Worm (Caenorhabditis elegans) whole organism, mixed stage, embryonic: ENCODE data around the gene W10G6.6.

Experiments
- M03D4.4 ChIP-seq: sonication (generic microtip); optimal IDR thresholded peaks from 2 replicates; lab custom pipeline; 2017; ENCODE audit warnings: mild to moderate bottlenecking, missing genetic modification characterization, missing compliant biosample characterization
- bed-3 ChIP-seq: fragments of 200-800 bp; sonication (Bioruptor generic); optimal IDR thresholded peaks from 3 replicates; lab custom pipeline; 2018; ENCODE audit warnings: mild to moderate bottlenecking, missing genetic modification characterization, moderate library complexity, missing compliant biosample characterization
- blmp-1 ChIP-seq: fragments of 150-350 bp; optimal IDR thresholded peaks from 2 replicates; lab custom pipeline; 2014; ENCODE audit warnings: missing biosample characterization, missing genetic modification characterization
- ceh-39 ChIP-seq: fragments of 150-350 bp; optimal IDR thresholded peaks from 2 replicates; lab custom pipeline; 2014; ENCODE audit warnings: missing biosample characterization, missing genetic modification characterization
- ceh-43 ChIP-seq: fragments of 200-800 bp; sonication (Bioruptor generic); optimal IDR thresholded peaks from 2 replicates; lab custom pipeline; 2018; ENCODE audit warnings: mild to moderate bottlenecking, missing genetic modification characterization, moderate library complexity, missing compliant biosample characterization
- ceh-83 ChIP-seq: fragments of 200-800 bp; sonication (Bioruptor generic); optimal IDR thresholded peaks from 2 replicates; lab custom pipeline; 2018; ENCODE audit warnings: mild to moderate bottlenecking, missing genetic modification characterization, missing compliant biosample characterization
- ces-1 ChIP-seq: fragments of 150-350 bp; optimal IDR thresholded peaks from 2 replicates; lab custom pipeline; 2014; ENCODE audit warnings: missing biosample characterization, missing genetic modification reagents, missing genetic modification characterization
- cnd-1 ChIP-seq: fragments of 200-800 bp; sonication (Bioruptor generic); optimal IDR thresholded peaks from 2 replicates; lab custom pipeline; 2018; ENCODE audit warnings: mild to moderate bottlenecking, missing genetic modification characterization, missing compliant biosample characterization
- drap-1 ChIP-seq: fragments of 200-800 bp; sonication (Bioruptor generic); optimal IDR thresholded peaks from 3 replicates; lab custom pipeline; 2018; ENCODE audit warnings: mild to moderate bottlenecking, missing genetic modification characterization, missing compliant biosample characterization
- elt-3 ChIP-seq: fragments of 150-350 bp; optimal IDR thresholded peaks from 2 replicates; lab custom pipeline; 2014; ENCODE audit warnings: missing biosample characterization, missing genetic modification characterization
- flh-1 ChIP-seq: fragments of 200-800 bp; sonication (Bioruptor generic); optimal IDR thresholded peaks from 2 replicates; lab custom pipeline; 2018; ENCODE audit warnings: mild to moderate bottlenecking, missing genetic modification characterization, moderate library complexity, missing compliant biosample characterization
- lin-13 ChIP-seq: fragments of 150-350 bp; optimal IDR thresholded peaks from 2 replicates; lab custom pipeline; 2014; ENCODE audit warnings: missing biosample characterization, missing genetic modification characterization
- lin-32 ChIP-seq: fragments of 200-800 bp; sonication (Bioruptor generic); optimal IDR thresholded peaks from 2 replicates; lab custom pipeline; 2018; ENCODE audit warnings: mild to moderate bottlenecking, missing genetic modification characterization, missing compliant biosample characterization
- lsy-2 ChIP-seq: fragments of 150-350 bp; optimal IDR thresholded peaks from 2 replicates; lab custom pipeline; 2014; ENCODE audit warnings: missing biosample characterization, missing genetic modification characterization
- mab-5 ChIP-seq: fragments of 150-350 bp; optimal IDR thresholded peaks from 2 replicates; lab custom pipeline; 2014; ENCODE audit warnings: missing biosample characterization, missing genetic modification characterization
- mep-1 ChIP-seq: fragments of 150-350 bp; optimal IDR thresholded peaks from 2 replicates; lab custom pipeline; 2017; ENCODE audit warnings: missing biosample characterization, missing genetic modification reagents, missing genetic modification characterization, inconsistent platforms
- mls-2 ChIP-seq: sonication (generic microtip); optimal IDR thresholded peaks from 2 replicates; lab custom pipeline; 2016; ENCODE audit warnings: mild to moderate bottlenecking, missing genetic modification characterization, moderate library complexity, missing compliant biosample characterization
- nhr-12 ChIP-seq: fragments of 150-350 bp; optimal IDR thresholded peaks from 2 replicates; lab custom pipeline; 2014; ENCODE audit warnings: missing biosample characterization, missing genetic modification characterization
- nhr-237 ChIP-seq: fragments of 150-350 bp; optimal IDR thresholded peaks from 2 replicates; lab custom pipeline; 2014; ENCODE audit warnings: missing biosample characterization, missing genetic modification characterization
- pha-4 ChIP-seq: fragments of 150-350 bp; optimal IDR thresholded peaks from 2 replicates; lab custom pipeline; 2018; ENCODE audit warnings: missing biosample characterization, missing genetic modification reagents, missing genetic modification characterization
- sem-2 ChIP-seq: fragments of 200-800 bp; sonication (Bioruptor generic); optimal IDR thresholded peaks from 2 replicates; lab custom pipeline; 2018; ENCODE audit warnings: mild to moderate bottlenecking, missing genetic modification characterization, missing compliant biosample characterization
- sptf-1 ChIP-seq: sonication (generic microtip); optimal IDR thresholded peaks from 2 replicates; lab custom pipeline; 2017; ENCODE audit warnings: mild to moderate bottlenecking, missing genetic modification characterization, moderate library complexity, missing compliant biosample characterization
- unc-120 ChIP-seq: sonication (generic microtip); optimal IDR thresholded peaks from 2 replicates; lab custom pipeline; 2017; ENCODE audit warnings: missing genetic modification characterization, missing compliant biosample characterization; ENCODE audit not compliant: poor library complexity, severe bottlenecking
- unc-39 ChIP-seq: fragments of 150-350 bp; optimal IDR thresholded peaks from 2 replicates; lab custom pipeline; 2014; ENCODE audit warnings: missing biosample characterization, missing genetic modification characterization
- unc-62 ChIP-seq: fragments of 150-350 bp; optimal IDR thresholded peaks from 2 replicates; lab custom pipeline; 2014; ENCODE audit warnings: missing biosample characterization, missing genetic modification reagents, missing genetic modification characterization
- ztf-11 ChIP-seq: fragments of 150-350 bp; optimal IDR thresholded peaks from 2 replicates; lab custom pipeline; 2014; ENCODE audit warnings: missing biosample characterization, missing genetic modification characterization

Gene W10G6.6

DNA sequence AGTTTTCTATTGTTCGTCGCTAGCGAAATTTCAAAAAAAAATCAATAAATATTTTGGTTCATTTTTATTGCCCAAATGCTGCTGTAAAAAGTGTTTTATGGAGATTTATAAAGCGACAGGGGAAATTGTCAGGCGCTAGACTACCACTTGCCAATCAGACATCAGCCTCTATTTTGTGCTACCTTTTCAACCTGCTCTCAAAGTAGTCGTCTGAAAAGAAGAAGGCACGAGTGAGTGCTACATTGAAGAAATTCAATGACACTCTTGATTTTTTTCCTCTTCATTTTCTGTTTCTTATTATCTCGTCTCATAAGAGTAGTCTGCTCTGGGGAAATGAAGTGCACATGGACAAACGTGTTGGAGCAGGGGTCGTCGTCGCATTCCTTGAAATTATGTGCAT, 44.7 kb downstream of the W10G6.6 start:
- TF ChIP-seq unc-120 (tag; lab: Kevin White, UChicago) (peak; percentile 33), mep-1 (peak; percentile 61), ces-1 (peak; percentile 71), nhr-237 (tag; lab: Kevin White, UChicago) (peak; percentile 84), unc-62 (GFP tag; lab: Kevin White, UChicago) (peak; percentile 10), lin-13 (tag; lab: Kevin White, UChicago) (no peak), lsy-2 (tag; lab: Kevin White, UChicago) (peak; percentile 21), M03D4.4 (tag; lab: Kevin White, UChicago) (no peak), ceh-39 (tag; lab: Kevin White, UChicago) (peak; percentile 27)

DNA sequence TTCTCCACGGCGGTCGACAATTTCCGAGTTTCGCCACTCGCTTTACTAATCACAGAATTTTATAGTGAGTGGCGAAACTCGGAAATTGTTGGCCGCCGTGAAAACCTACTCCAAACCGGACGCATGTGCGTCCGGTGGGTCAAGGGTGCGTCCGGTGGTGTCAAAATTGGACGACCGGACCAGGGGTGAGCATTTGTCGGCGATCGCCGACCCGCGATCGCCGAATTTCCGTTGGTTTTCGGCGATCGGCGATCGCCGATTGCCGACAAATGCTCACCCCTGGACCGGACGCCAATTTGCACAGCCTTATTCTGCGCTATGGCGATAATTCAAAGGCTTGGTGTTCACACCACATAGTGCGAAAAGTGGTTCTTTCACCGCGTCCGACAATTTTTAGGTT, 46.3 kb downstream of the W10G6.6 start:
- no peak for TF ChIP-seq pha-4 (tag; lab: Kevin White, UChicago)
- no peak for TF ChIP-seq ztf-11 (tag; lab: Kevin White, UChicago)
- TF ChIP-seq ceh-83 (GFP tag; lab: Kevin White, UChicago), result no peak
- no peak for TF ChIP-seq M03D4.4 (tag; lab: Kevin White, UChicago)
- no peak for TF ChIP-seq lin-13 (tag; lab: Kevin White, UChicago)
- no peak for TF ChIP-seq drap-1 (GFP tag; lab: Kevin White, UChicago)
- no peak for TF ChIP-seq blmp-1 (tag; lab: Kevin White, UChicago)
- TF ChIP-seq sem-2 (GFP tag; lab: Kevin White, UChicago), result no peak
- no peak for TF ChIP-seq ceh-39 (tag; lab: Kevin White, UChicago)
- TF ChIP-seq lin-32 (GFP tag; lab: Kevin White, UChicago), result no peak
- no peak for TF ChIP-seq unc-120 (tag; lab: Kevin White, UChicago)
- no peak for TF ChIP-seq ceh-43 (GFP tag; lab: Kevin White, UChicago)
- TF ChIP-seq mab-5 (tag; lab: Kevin White, UChicago), result no peak

DNA sequence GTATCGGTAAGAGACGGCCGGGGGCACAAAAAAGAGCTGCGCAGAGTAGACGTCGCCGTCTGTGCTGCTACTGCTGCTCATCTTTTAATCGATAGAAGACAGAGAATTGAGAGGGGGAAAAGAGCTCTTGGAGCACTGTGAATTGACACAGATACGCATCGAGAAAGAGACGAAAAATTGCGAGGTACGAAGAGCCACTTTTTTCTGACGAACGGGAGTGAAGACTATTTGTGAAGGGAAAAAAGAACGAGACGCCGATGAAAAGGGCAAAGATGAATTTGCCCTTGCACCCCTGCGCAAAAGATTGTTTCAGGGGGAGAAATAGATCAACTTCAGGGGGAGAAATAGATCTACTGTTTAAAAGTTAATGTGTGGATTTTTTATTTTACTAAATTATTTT, 48.4 kb downstream of the W10G6.6 start:
- TF ChIP-seq unc-62 (GFP tag; lab: Kevin White, UChicago), result no peak
- TF ChIP-seq ceh-83 (GFP tag; lab: Kevin White, UChicago), result no peak
- no peak for TF ChIP-seq nhr-237 (tag; lab: Kevin White, UChicago)
- no peak for TF ChIP-seq mls-2
- TF ChIP-seq sptf-1, result peak; percentile 36
- TF ChIP-seq cnd-1 (tag; lab: Kevin White, UChicago), result peak; percentile 19
- no peak for TF ChIP-seq blmp-1 (tag; lab: Kevin White, UChicago)
- no peak for TF ChIP-seq ceh-39 (tag; lab: Kevin White, UChicago)

DNA sequence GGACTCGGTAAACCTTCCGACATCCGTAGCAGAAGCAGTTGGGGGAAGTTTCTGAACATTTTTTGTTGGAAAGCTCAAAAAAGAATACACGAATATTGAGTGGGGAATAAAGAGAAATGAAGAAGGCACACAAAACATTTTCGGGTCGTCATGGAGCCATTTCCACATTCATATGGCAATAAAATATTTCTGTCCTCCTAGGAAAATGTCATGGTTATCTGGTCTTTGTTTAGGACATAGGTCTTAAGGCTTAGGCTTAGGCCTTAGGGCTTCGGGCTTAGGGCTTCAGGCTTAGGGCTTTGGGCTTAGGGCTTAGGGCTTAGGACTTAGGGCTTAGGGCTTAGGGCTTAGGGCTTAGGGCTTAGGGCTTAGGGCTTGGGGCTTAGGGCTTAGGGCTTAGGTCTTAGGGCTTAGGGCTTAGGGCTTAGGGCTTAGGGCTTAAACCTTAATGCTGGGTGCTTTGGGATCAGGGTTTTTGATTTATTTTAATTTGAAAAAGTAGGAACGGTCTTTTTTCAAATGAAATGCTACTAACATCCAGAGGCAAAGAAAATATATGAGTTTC, 51.3 kb downstream of the W10G6.6 start, which contains the start of gene R11.3:
Gene R11.3 (minus strand): TSS at position 51 of the 565 bp plus-strand sequence.
- no peak for TF ChIP-seq ztf-11 (tag; lab: Kevin White, UChicago)
- no peak for TF ChIP-seq flh-1 (GFP tag; lab: Kevin White, UChicago)
- TF ChIP-seq bed-3 (GFP tag; lab: Kevin White, UChicago), result no peak
- TF ChIP-seq ceh-39 (tag; lab: Kevin White, UChicago), result no peak
- no peak for TF ChIP-seq ces-1
- TF ChIP-seq nhr-12 (tag; lab: Kevin White, UChicago), result no peak
- TF ChIP-seq unc-39 (tag; lab: Kevin White, UChicago), result no peak
- no peak for TF ChIP-seq mep-1
- TF ChIP-seq mls-2, result no peak
- TF ChIP-seq lin-32 (GFP tag; lab: Kevin White, UChicago), result no peak
- TF ChIP-seq elt-3 (tag; lab: Kevin White, UChicago), result no peak
- TF ChIP-seq, all 35 proteins: peak for 0
